Worm (Caenorhabditis elegans) whole organism, early embryonic: ENCODE measurements around the gene chtb-3.

Experiments used
- B0310.2 ChIP-seq: sonication (generic microtip); optimal IDR thresholded peaks from 2 replicates; lab custom pipeline; 2016; ENCODE audit warnings: mild to moderate bottlenecking, missing genetic modification characterization, missing compliant biosample characterization
- F13C5.2 ChIP-seq: sonication (generic microtip); optimal IDR thresholded peaks from 2 replicates; lab custom pipeline; 2017; ENCODE audit warnings: mild to moderate bottlenecking, missing genetic modification characterization, inconsistent platforms, missing compliant biosample characterization
- aly-1 ChIP-seq: sonication (generic microtip); optimal IDR thresholded peaks from 2 replicates; lab custom pipeline; 2016; ENCODE audit warnings: missing genetic modification characterization, missing compliant biosample characterization
- ama-1 ChIP-seq: fragments of 150-350 bp; optimal IDR thresholded peaks from 2 replicates; lab custom pipeline; 2014
- ceh-13 ChIP-seq: fragments of 200-800 bp; sonication (Bioruptor generic); optimal IDR thresholded peaks from 2 replicates; lab custom pipeline; 2018; ENCODE audit warnings: mild to moderate bottlenecking, missing genetic modification characterization, missing compliant biosample characterization
- ceh-36 ChIP-seq: sonication (generic microtip); optimal IDR thresholded peaks from 2 replicates; lab custom pipeline; 2016; ENCODE audit warnings: missing genetic modification characterization, inconsistent platforms, missing compliant biosample characterization
- ets-7 ChIP-seq: sonication (generic microtip); optimal IDR thresholded peaks from 2 replicates; lab custom pipeline; 2016; ENCODE audit warnings: missing genotype, missing genetic modification characterization, missing compliant biosample characterization
- flt-1 ChIP-seq: fragments of 200-800 bp; sonication (Bioruptor generic); IDR thresholded peaks from 2 replicates; pipeline ENCODE4 v1.3.6; 2022; ENCODE audit warnings: missing genetic modification characterization, missing compliant biosample characterization
- hmbx-1 ChIP-seq: sonication (generic microtip); optimal IDR thresholded peaks from 2 replicates; lab custom pipeline; 2016; ENCODE audit warnings: mild to moderate bottlenecking, missing genetic modification characterization, missing compliant biosample characterization
- hmg-4 ChIP-seq: fragments of 200-800 bp; sonication (Bioruptor generic); optimal IDR thresholded peaks from 2 replicates; lab custom pipeline; 2018; ENCODE audit warnings: mild to moderate bottlenecking, missing genetic modification characterization, missing compliant biosample characterization
- hnd-1 ChIP-seq: sonication (generic microtip); optimal IDR thresholded peaks from 2 replicates; lab custom pipeline; 2016; ENCODE audit warnings: missing genetic modification characterization, missing compliant biosample characterization
- pes-1 ChIP-seq: fragments of 200-800 bp; sonication (Bioruptor generic); IDR thresholded peaks from 2 replicates; pipeline ENCODE4 v1.3.6; 2022; ENCODE audit warnings: missing genetic modification reagents, missing genetic modification characterization, missing compliant biosample characterization
- scrt-1 ChIP-seq: fragments of 200-800 bp; sonication (Bioruptor generic); IDR thresholded peaks from 2 replicates; pipeline ENCODE4 v1.3.6; 2022; ENCODE audit warnings: missing genetic modification characterization, missing compliant biosample characterization
- sea-1 ChIP-seq: fragments of 200-800 bp; sonication (Bioruptor generic); conservative IDR thresholded peaks from 2 replicates; pipeline ENCODE4 v1.3.6; 2022; ENCODE audit warnings: missing genetic modification characterization, missing compliant biosample characterization
- tbx-11 ChIP-seq: fragments of 200-800 bp; sonication (Bioruptor generic); IDR thresholded peaks from 2 replicates; pipeline ENCODE4 v1.3.6; 2022; ENCODE audit warnings: missing genetic modification characterization, missing compliant biosample characterization
- tbx-37 ChIP-seq: fragments of 200-800 bp; sonication (Bioruptor generic); conservative IDR thresholded peaks from 2 replicates; pipeline ENCODE4 v1.3.6; 2022; ENCODE audit warnings: missing genetic modification reagents, missing genetic modification characterization, missing compliant biosample characterization
- tra-4 ChIP-seq: sonication (generic microtip); optimal IDR thresholded peaks from 2 replicates; lab custom pipeline; 2017; ENCODE audit warnings: missing genetic modification characterization, missing compliant biosample characterization

chtb-3 gene

ce11 chrX:6275343-6275742, 44.1 kb downstream of the chtb-3 start:
- TF ChIP-seq hnd-1 (tag; lab: Kevin White, UChicago) (no peak), scrt-1 (no peak), sea-1 (GFP tag; lab: Robert Waterston, UW) (no peak)

DNA sequence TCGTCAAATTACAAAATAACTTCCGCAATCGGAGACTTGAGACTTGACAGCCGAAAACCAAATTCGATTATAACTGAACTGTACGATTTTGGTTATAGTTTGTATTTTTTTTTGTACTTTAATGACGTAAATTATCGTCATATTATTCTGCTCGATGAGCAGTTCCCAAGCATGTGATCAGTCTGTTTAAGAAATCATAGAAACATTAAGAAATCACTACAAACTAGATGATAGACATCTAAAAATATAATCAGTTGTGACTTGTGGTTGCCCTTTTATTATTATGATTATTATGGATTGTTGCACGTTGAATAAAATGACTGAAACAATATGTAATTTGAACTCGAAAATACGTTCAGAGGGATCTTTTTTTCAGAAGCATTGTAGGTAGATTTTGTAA, 45.2 kb downstream of the chtb-3 start:
- TF ChIP-seq hmbx-1 (tag; lab: Kevin White, UChicago) (no peak), ceh-36 (no peak), pes-1 (GFP tag; lab: Robert Waterston, UW) (no peak), flt-1 (GFP tag; lab: Robert Waterston, UW) (no peak), hmg-4 (no peak), tbx-11 (GFP tag; lab: Robert Waterston, UW) (no peak), B0310.2 (no peak)

DNA sequence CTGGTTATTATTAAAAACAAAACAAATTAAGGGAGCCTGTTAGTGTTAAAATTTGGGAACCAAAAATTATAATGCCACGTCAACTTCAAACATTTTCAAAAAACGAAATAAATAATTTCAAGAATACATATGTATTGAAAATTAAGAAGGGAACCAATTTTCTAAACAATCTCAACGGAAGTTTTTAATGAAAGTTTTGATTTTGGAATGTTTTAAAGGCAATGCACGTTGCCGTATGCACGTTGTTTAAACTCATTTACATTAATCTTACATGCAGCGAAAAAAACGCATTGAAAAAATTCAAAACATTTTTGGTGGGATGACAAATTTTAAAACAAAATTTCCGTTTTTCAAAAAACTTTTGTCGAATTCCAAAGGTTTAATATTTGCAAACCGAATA, 45.7 kb downstream of the chtb-3 start:
- TF ChIP-seq flt-1 (GFP tag; lab: Robert Waterston, UW) = no peak
- TF ChIP-seq tbx-37 (GFP tag; lab: Robert Waterston, UW) = no peak
- no peak for TF ChIP-seq sea-1 (GFP tag; lab: Robert Waterston, UW)
- TF ChIP-seq ceh-13 (GFP tag; lab: Kevin White, UChicago) = no peak
- no peak for TF ChIP-seq B0310.2
- no peak for TF ChIP-seq ama-1 (lab: Kevin White, UChicago)
- TF ChIP-seq pes-1 (GFP tag; lab: Robert Waterston, UW) = no peak
- no peak for TF ChIP-seq aly-1 (tag; lab: Kevin White, UChicago)
- no peak for TF ChIP-seq ceh-36
- no peak for TF ChIP-seq ets-7 (tag; lab: Kevin White, UChicago)
- TF ChIP-seq hmg-4 = no peak
- TF ChIP-seq tra-4 (tag; lab: Kevin White, UChicago) = no peak
- no peak for TF ChIP-seq F13C5.2
- no peak for TF ChIP-seq tbx-11 (GFP tag; lab: Robert Waterston, UW)
- TF ChIP-seq hmbx-1 (tag; lab: Kevin White, UChicago) = no peak
- no peak for TF ChIP-seq hnd-1 (tag; lab: Kevin White, UChicago)
- TF ChIP-seq scrt-1 = no peak

ce11 chrX:6271718-6272117, 47.7 kb downstream of the chtb-3 start, which contains the start of gene lro-1:
lro-1 (plus strand) TSS chrX:6272089.
- TF ChIP-seq ceh-36 (no peak), flt-1 (GFP tag; lab: Robert Waterston, UW) (no peak), B0310.2 (no peak), ceh-13 (GFP tag; lab: Kevin White, UChicago) (no peak), hmbx-1 (tag; lab: Kevin White, UChicago) (no peak), tbx-37 (GFP tag; lab: Robert Waterston, UW) (no peak), F13C5.2 (no peak), ama-1 (lab: Kevin White, UChicago) (no peak), hmg-4 (no peak), pes-1 (GFP tag; lab: Robert Waterston, UW) (no peak)

DNA sequence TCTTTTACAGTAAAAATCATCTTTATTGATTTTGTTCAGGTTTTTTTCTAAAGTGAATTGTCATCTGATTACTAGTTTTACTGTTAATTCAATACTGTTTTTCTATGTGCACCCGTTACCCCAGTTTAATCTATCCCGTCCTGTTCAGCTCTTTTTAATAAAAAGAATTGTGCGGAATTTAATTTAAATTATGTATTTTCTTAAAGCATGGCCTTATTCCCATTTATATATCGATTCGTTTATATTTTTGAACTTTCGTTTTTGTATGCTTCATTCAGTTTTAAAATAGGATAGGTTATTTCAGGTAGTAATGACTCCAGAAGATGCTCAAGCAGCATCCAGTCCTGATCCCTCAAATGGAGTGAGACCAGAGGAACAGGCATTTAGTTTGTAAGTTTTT, 52.7 kb downstream of the chtb-3 start, which contains the start of gene W05H9.2:
Gene W05H9.2, plus strand, starts transcription at position 301 of the 400 bp plus-strand sequence.
- TF ChIP-seq scrt-1 = no peak
- no peak for TF ChIP-seq ceh-36
- TF ChIP-seq hnd-1 (tag; lab: Kevin White, UChicago) = no peak
- TF ChIP-seq pes-1 (GFP tag; lab: Robert Waterston, UW) = no peak
- TF ChIP-seq ets-7 (tag; lab: Kevin White, UChicago) = no peak
- TF ChIP-seq flt-1 (GFP tag; lab: Robert Waterston, UW) = no peak
- TF ChIP-seq hmbx-1 (tag; lab: Kevin White, UChicago) = no peak
- TF ChIP-seq tbx-37 (GFP tag; lab: Robert Waterston, UW) = no peak
